Worm (Caenorhabditis elegans) whole organism, mixed stage, embryonic: Measurements from ENCODE around the gene srr-6.

Experiments used
- M03D4.4 ChIP-seq: sonication (generic microtip); optimal IDR thresholded peaks from 2 replicates; lab custom pipeline; 2017; ENCODE audit warnings: mild to moderate bottlenecking, missing genetic modification characterization, missing compliant biosample characterization
- ceh-83 ChIP-seq: fragments of 200-800 bp; sonication (Bioruptor generic); optimal IDR thresholded peaks from 2 replicates; lab custom pipeline; 2018; ENCODE audit warnings: mild to moderate bottlenecking, missing genetic modification characterization, missing compliant biosample characterization
- elt-3 ChIP-seq: fragments of 150-350 bp; optimal IDR thresholded peaks from 2 replicates; lab custom pipeline; 2014; ENCODE audit warnings: missing biosample characterization, missing genetic modification characterization
- mls-2 ChIP-seq: sonication (generic microtip); optimal IDR thresholded peaks from 2 replicates; lab custom pipeline; 2016; ENCODE audit warnings: mild to moderate bottlenecking, missing genetic modification characterization, moderate library complexity, missing compliant biosample characterization
- unc-62 ChIP-seq: fragments of 150-350 bp; optimal IDR thresholded peaks from 2 replicates; lab custom pipeline; 2014; ENCODE audit warnings: missing biosample characterization, missing genetic modification reagents, missing genetic modification characterization

DNA sequence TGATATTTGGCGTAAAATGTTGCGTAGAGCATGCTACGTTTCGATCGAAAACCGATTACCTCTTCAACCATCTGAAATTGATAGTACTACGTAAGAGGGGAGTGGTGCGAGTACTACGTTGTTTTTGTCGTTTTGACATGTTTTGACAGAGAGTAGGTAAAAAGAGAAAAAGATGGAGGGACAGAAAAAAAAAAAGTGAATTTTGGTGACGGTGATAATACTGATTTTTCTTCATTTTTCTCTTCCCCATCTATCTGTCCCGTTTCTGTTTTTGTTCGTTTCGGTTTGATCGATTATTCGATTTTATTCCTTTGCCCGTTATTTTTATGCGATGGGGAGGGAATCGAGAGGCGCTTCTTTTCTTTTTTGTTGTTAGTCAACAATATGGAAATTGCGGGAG lies 28.3 kb downstream of the srr-6 start, which contains the start of gene K11D12.8:
- TF ChIP-seq unc-62 (GFP tag; lab: Kevin White, UChicago) (no peak), mls-2 (tag; lab: Kevin White, UChicago) (no peak), ceh-83 (GFP tag; lab: Kevin White, UChicago) (no peak), elt-3 (no peak), M03D4.4 (tag; lab: Kevin White, UChicago) (no peak)
